Worm (Caenorhabditis elegans) whole organism, L4/young adult: ENCODE data around the gene cutl-23.

ENCODE experiments used
- W03F9.2 ChIP-seq: fragments of 150-350 bp; optimal IDR thresholded peaks from 2 replicates; lab custom pipeline; 2014; ENCODE audit warnings: missing biosample characterization, missing genetic modification characterization
- dao-5 ChIP-seq: sonication (generic microtip); optimal IDR thresholded peaks from 2 replicates; lab custom pipeline; 2016; ENCODE audit warnings: missing genotype, missing genetic modification characterization, moderate library complexity, missing compliant biosample characterization
- him-1 ChIP-seq: sonication (generic microtip); optimal IDR thresholded peaks from 2 replicates; lab custom pipeline; 2016; ENCODE audit warnings: missing genotype, missing genetic modification reagents, missing genetic modification characterization, missing compliant biosample characterization

cutl-23 gene

ce11 chrIII:5790550-5790949 lies 20.6 kb downstream of the cutl-23 start, which contains the start of gene rev-3:
TSS of gene rev-3 (minus strand) at chrIII:5790650.
- TF ChIP-seq dao-5 (no peak), W03F9.2 (no peak), him-1 (no peak)

ce11 chrIII:5794982-5795381 lies 25.0 kb downstream of the cutl-23 start:
- TF ChIP-seq dao-5, result no peak
- TF ChIP-seq W03F9.2, result no peak
- TF ChIP-seq him-1, result no peak

- no peak for TF ChIP-seq W03F9.2
- no peak for TF ChIP-seq him-1
- TF ChIP-seq dao-5, result no peak
These were observed 28.8 kb downstream of the cutl-23 start, which contains the start of gene ceh-10 for ce11 chrIII:5798747-5799146. TSS of gene ceh-10 (plus strand) at chrIII:5799047.

ce11 chrIII:5802971-5803370 lies 33.0 kb downstream of the cutl-23 start, which contains the start of the genes polq-1 and him-10:
TSS of gene polq-1 (minus strand) at chrIII:5803160.
TSS of gene him-10 (plus strand) at chrIII:5803260.
- TF ChIP-seq him-1, result no peak
- TF ChIP-seq W03F9.2, result peak; percentile 42
- TF ChIP-seq dao-5, result no peak

- no peak for TF ChIP-seq dao-5
- no peak for TF ChIP-seq him-1
- TF ChIP-seq W03F9.2, result no peak
These were observed 35.3 kb downstream of the cutl-23 start, which contains the start of gene R12B2.3 for ce11 chrIII:5805273-5805672. TSS of gene R12B2.3 (plus strand) at chrIII:5805573.

- TF ChIP-seq W03F9.2, result no peak
- no peak for TF ChIP-seq him-1
- no peak for TF ChIP-seq dao-5
These were observed 36.7 kb downstream of the cutl-23 start, which contains the start of gene R12B2.2 for ce11 chrIII:5806720-5807119. TSS of gene R12B2.2 (plus strand) at chrIII:5807020.

- TF ChIP-seq W03F9.2 (no peak), dao-5 (no peak), him-1 (no peak)
These were observed 40.0 kb downstream of the cutl-23 start for ce11 chrIII:5810012-5810411.

- TF ChIP-seq him-1 (no peak), dao-5 (no peak), W03F9.2 (no peak)
These were observed 42.0 kb downstream of the cutl-23 start for ce11 chrIII:5811957-5812356.

ce11 chrIII:5812672-5813071 lies 42.7 kb downstream of the cutl-23 start:
- TF ChIP-seq him-1, result no peak
- no peak for TF ChIP-seq dao-5
- TF ChIP-seq W03F9.2, result no peak

ce11 chrIII:5813501-5813900 lies 43.5 kb downstream of the cutl-23 start:
- no peak for TF ChIP-seq dao-5
- peak; percentile 1 for TF ChIP-seq W03F9.2
- TF ChIP-seq him-1, result no peak

- no peak for TF ChIP-seq him-1
- TF ChIP-seq W03F9.2, result no peak
- no peak for TF ChIP-seq dao-5
These were observed 44.1 kb downstream of the cutl-23 start for ce11 chrIII:5814098-5814497.

- no peak for TF ChIP-seq him-1
- TF ChIP-seq dao-5, result no peak
- no peak for TF ChIP-seq W03F9.2
These were observed 44.8 kb downstream of the cutl-23 start, which contains the start of gene R12B2.7 for ce11 chrIII:5814799-5815198. TSS of gene R12B2.7 (plus strand) at chrIII:5815045.

- TF ChIP-seq W03F9.2 (no peak), him-1 (no peak), dao-5 (no peak)
These were observed 45.9 kb downstream of the cutl-23 start, which contains the start of gene sma-4 for ce11 chrIII:5815932-5816331. TSS of gene sma-4 (plus strand) at chrIII:5816232.

- TF ChIP-seq dao-5, result no peak
These were observed 52.8 kb downstream of the cutl-23 start for ce11 chrIII:5822816-5823215.

ce11 chrIII:5823617-5824016 lies 53.6 kb downstream of the cutl-23 start, which contains the start of gene R12B2.8:
TSS of gene R12B2.8 (plus strand) at chrIII:5823917.
- TF ChIP-seq dao-5 (no peak), him-1 (no peak), W03F9.2 (no peak)
